Fruit fly (Drosophila melanogaster) whole organism, embryonic: Measurements from ENCODE around the gene Kr-h2.

Source experiments
- Atf6 ChIP-seq: fragments of 200-800 bp; sonication (Bioruptor generic); IDR thresholded peaks from 2 replicates; pipeline ENCODE4 v1.3.6; 2022; ENCODE audit warnings: missing biosample characterization, missing genetic modification characterization
- Bdp1 ChIP-seq: fragments of 200-800 bp; sonication (Bioruptor generic); optimal IDR thresholded peaks from 3 replicates; lab custom pipeline; 2016; ENCODE audit warnings: missing biosample characterization, missing genetic modification characterization
- Bgb ChIP-seq: fragments of 200-800 bp; sonication (Bioruptor generic); IDR thresholded peaks from 2 replicates; pipeline ENCODE4 v1.3.6; 2022; ENCODE audit warnings: missing biosample characterization, missing genetic modification characterization; ENCODE audit not compliant: partially characterized antibody
- CG11085 ChIP-seq: fragments of 200-800 bp; sonication (Bioruptor generic); IDR thresholded peaks from 2 replicates; pipeline ENCODE4 v1.3.6; 2022; ENCODE audit warnings: missing biosample characterization, missing genetic modification characterization
- CG11695 ChIP-seq: fragments of 200-800 bp; sonication (Bioruptor generic); IDR thresholded peaks from 3 replicates; pipeline ENCODE4 v1.3.6; 2022; ENCODE audit warnings: missing biosample characterization, missing genetic modification characterization
- CG12071 ChIP-seq: fragments of 200-800 bp; sonication (Bioruptor generic); optimal IDR thresholded peaks from 3 replicates; lab custom pipeline; 2018; ENCODE audit warnings: missing biosample characterization, mild to moderate bottlenecking, missing genetic modification characterization
- CG12155 ChIP-seq: fragments of 200-800 bp; sonication (Bioruptor generic); optimal IDR thresholded peaks from 3 replicates; lab custom pipeline; 2016; ENCODE audit warnings: missing biosample characterization, missing genetic modification characterization
- CG12769 ChIP-seq: fragments of 200-800 bp; sonication (Bioruptor generic); optimal IDR thresholded peaks from 2 replicates; lab custom pipeline; 2019; ENCODE audit warnings: missing biosample characterization, mild to moderate bottlenecking, missing genetic modification characterization, moderate library complexity
- CG13287 ChIP-seq: fragments of 200-800 bp; sonication (Bioruptor generic); IDR thresholded peaks from 2 replicates; pipeline ENCODE4 v1.3.6; 2022; ENCODE audit warnings: missing biosample characterization, missing genetic modification characterization; ENCODE audit not compliant: partially characterized antibody
- CG14014 ChIP-seq: fragments of 200-800 bp; sonication (Bioruptor generic); IDR thresholded peaks from 2 replicates; pipeline ENCODE4 v1.3.6; 2022; ENCODE audit warnings: missing biosample characterization, missing genetic modification characterization
- CG14667 ChIP-seq: fragments of 200-800 bp; sonication (Bioruptor generic); IDR thresholded peaks from 2 replicates; pipeline ENCODE4 v1.3.6; 2022; ENCODE audit warnings: missing biosample characterization, missing genetic modification characterization
- CG17186 ChIP-seq: fragments of 200-800 bp; sonication (Bioruptor generic); optimal IDR thresholded peaks from 3 replicates; lab custom pipeline; 2017; ENCODE audit warnings: missing biosample characterization, missing genetic modification reagents, missing genetic modification characterization
- CG18599 ChIP-seq: fragments of 200-800 bp; sonication (Bioruptor generic); optimal IDR thresholded peaks from 3 replicates; lab custom pipeline; 2017; ENCODE audit warnings: missing biosample characterization, missing genetic modification characterization, mild to moderate bottlenecking, moderate library complexity, missing genetic modification reagents
- CG18619 ChIP-seq: fragments of 200-800 bp; sonication (Bioruptor generic); optimal IDR thresholded peaks from 3 replicates; lab custom pipeline; 2017; ENCODE audit warnings: missing biosample characterization, mild to moderate bottlenecking, missing genetic modification characterization
- CG2116 ChIP-seq: fragments of 200-800 bp; sonication (Bioruptor generic); optimal IDR thresholded peaks from 3 replicates; lab custom pipeline; 2018; ENCODE audit warnings: missing biosample characterization, mild to moderate bottlenecking, missing genetic modification characterization
- CG32767 ChIP-seq: fragments of 200-800 bp; sonication (Bioruptor generic); IDR thresholded peaks from 2 replicates; pipeline ENCODE4 v1.3.6; 2022; ENCODE audit warnings: missing biosample characterization, missing genetic modification characterization
- CG4404 ChIP-seq: fragments of 200-800 bp; sonication (Bioruptor generic); IDR thresholded peaks from 2 replicates; pipeline ENCODE4 v1.3.6; 2022; ENCODE audit warnings: missing biosample characterization, missing genetic modification characterization
- CG5180 ChIP-seq: fragments of 200-800 bp; sonication (Bioruptor generic); optimal IDR thresholded peaks from 3 replicates; lab custom pipeline; 2017; ENCODE audit warnings: missing biosample characterization, missing genetic modification characterization, mild to moderate bottlenecking, moderate library complexity, missing genetic modification reagents
- CG6254 ChIP-seq: fragments of 200-800 bp; sonication (Bioruptor generic); optimal IDR thresholded peaks from 3 replicates; lab custom pipeline; 2017; ENCODE audit warnings: mild to moderate bottlenecking, missing biosample characterization, missing genetic modification reagents, missing genetic modification characterization
- CG6683 ChIP-seq: fragments of 200-800 bp; sonication (Bioruptor generic); optimal IDR thresholded peaks from 2 replicates; lab custom pipeline; 2017; ENCODE audit warnings: missing biosample characterization, mild to moderate bottlenecking, missing genetic modification characterization, missing genetic modification reagents
- CG6813 ChIP-seq: fragments of 200-800 bp; sonication (Bioruptor generic); optimal IDR thresholded peaks from 2 replicates; lab custom pipeline; 2017; ENCODE audit warnings: missing biosample characterization, missing genetic modification characterization, mild to moderate bottlenecking, moderate library complexity, missing genetic modification reagents
- CG7963 ChIP-seq: fragments of 200-800 bp; sonication (Bioruptor generic); IDR thresholded peaks from 3 replicates; pipeline ENCODE4 v1.3.6; 2022; ENCODE audit warnings: missing biosample characterization, missing genetic modification characterization; ENCODE audit not compliant: partially characterized antibody
- CG9215 ChIP-seq: fragments of 200-800 bp; sonication (Bioruptor generic); IDR thresholded peaks from 2 replicates; pipeline ENCODE4 v1.3.6; 2022; ENCODE audit warnings: missing biosample characterization, missing genetic modification characterization
- Dad ChIP-seq: fragments of 200-800 bp; sonication (Bioruptor generic); optimal IDR thresholded peaks from 3 replicates; lab custom pipeline; 2016; ENCODE audit warnings: missing biosample characterization, missing genetic modification characterization
- Drgx ChIP-seq: fragments of 200-800 bp; sonication (Bioruptor generic); IDR thresholded peaks from 2 replicates; pipeline ENCODE4 v1.3.6; 2022; ENCODE audit warnings: missing biosample characterization, missing genetic modification characterization
- HLH54F ChIP-seq: fragments of 200-800 bp; sonication (Bioruptor generic); optimal IDR thresholded peaks from 3 replicates; lab custom pipeline; 2016; ENCODE audit warnings: missing biosample characterization, missing genetic modification characterization
- Hmr ChIP-seq: fragments of 200-800 bp; sonication (Bioruptor generic); optimal IDR thresholded peaks from 3 replicates; lab custom pipeline; 2017; ENCODE audit warnings: mild to moderate bottlenecking, missing biosample characterization, missing genetic modification reagents, missing genetic modification characterization
- Med ChIP-seq: fragments of 200-800 bp; sonication (Bioruptor generic); peaks from one replicate; lab custom pipeline; 2016; ENCODE audit warnings: missing biosample characterization, missing genetic modification characterization, mild to moderate bottlenecking, inconsistent platforms, moderate library complexity
- NC2β ChIP-seq: fragments of 200-800 bp; sonication (Bioruptor generic); optimal IDR thresholded peaks from 2 replicates; lab custom pipeline; 2016; ENCODE audit warnings: missing biosample characterization, missing genetic modification characterization
- Sox100B ChIP-seq: fragments of 200-800 bp; sonication (Bioruptor generic); optimal IDR thresholded peaks from 3 replicates; lab custom pipeline; 2018; ENCODE audit warnings: missing biosample characterization, mild to moderate bottlenecking, missing genetic modification characterization
- Taf1 ChIP-seq: fragments of 200-800 bp; sonication (Bioruptor generic); IDR thresholded peaks from 2 replicates; pipeline ENCODE4 v1.3.6; 2022; ENCODE audit warnings: missing biosample characterization, missing genetic modification characterization
- Vsx1 ChIP-seq: fragments of 200-800 bp; sonication (Bioruptor generic); optimal IDR thresholded peaks from 2 replicates; lab custom pipeline; 2017; ENCODE audit warnings: missing biosample characterization, mild to moderate bottlenecking, missing genetic modification characterization, missing genetic modification reagents
- abd-A ChIP-seq: fragments of 200-800 bp; sonication (Bioruptor generic); optimal IDR thresholded peaks from 3 replicates; lab custom pipeline; 2019; ENCODE audit warnings: missing biosample characterization, mild to moderate bottlenecking, missing genetic modification characterization, moderate library complexity
- ato ChIP-seq: fragments of 200-800 bp; sonication (Bioruptor generic); IDR thresholded peaks from 2 replicates; pipeline ENCODE4 v1.3.6; 2022; ENCODE audit warnings: missing biosample characterization, missing genetic modification characterization; ENCODE audit not compliant: partially characterized antibody
- cg ChIP-seq: fragments of 200-800 bp; sonication (Bioruptor generic); optimal IDR thresholded peaks from 3 replicates; lab custom pipeline; 2019; ENCODE audit warnings: missing biosample characterization, mild to moderate bottlenecking, missing genetic modification characterization, moderate library complexity
- chif ChIP-seq, 2 experiments: fragments of 200-800 bp; sonication (Bioruptor generic); optimal IDR thresholded peaks; 3 replicates each; lab custom pipeline; 2016; ENCODE audit warnings: missing biosample characterization in 2 of 2, missing genetic modification characterization in 2 of 2
- chm ChIP-seq: fragments of 200-800 bp; sonication (Bioruptor generic); IDR thresholded peaks from 2 replicates; pipeline ENCODE4 v1.3.6; 2022; ENCODE audit warnings: missing biosample characterization, missing genetic modification characterization
- crol ChIP-seq: fragments of 200-800 bp; sonication (Bioruptor generic); IDR thresholded peaks from 2 replicates; pipeline ENCODE4 v1.3.6; 2022; ENCODE audit warnings: missing biosample characterization, missing genetic modification characterization
- gro ChIP-seq: fragments of 200-800 bp; sonication (Bioruptor generic); optimal IDR thresholded peaks from 2 replicates; lab custom pipeline; 2016; ENCODE audit warnings: missing biosample characterization, missing genetic modification characterization
- lov ChIP-seq, 2 experiments: fragments of 200-800 bp in 1 of 2; fragments of >200 bp in 1 of 2; sonication (Bioruptor generic) in 1 of 2; IDR thresholded peaks in 1 of 2; optimal IDR thresholded peaks in 1 of 2; 2 replicates in 1 of 2; 3 replicates in 1 of 2; pipeline versions ENCODE4 v1.3.6 to Lab custom; 2017 to 2022; ENCODE audit warnings: missing biosample characterization in 1 of 2, missing genetic modification characterization in 1 of 2
- mld ChIP-seq: fragments of 200-800 bp; sonication (Bioruptor generic); IDR thresholded peaks from 3 replicates; pipeline ENCODE4 v1.3.6; 2022; ENCODE audit warnings: missing biosample characterization, missing genetic modification characterization; ENCODE audit not compliant: partially characterized antibody
- nom ChIP-seq: fragments of 200-800 bp; sonication (Bioruptor generic); optimal IDR thresholded peaks from 2 replicates; lab custom pipeline; 2017; ENCODE audit warnings: missing biosample characterization, missing genetic modification characterization, mild to moderate bottlenecking, moderate library complexity, missing genetic modification reagents
- oc ChIP-seq: fragments of 200-800 bp; sonication (Bioruptor generic); optimal IDR thresholded peaks from 2 replicates; lab custom pipeline; 2018; ENCODE audit warnings: missing biosample characterization, mild to moderate bottlenecking, missing genetic modification characterization, moderate library complexity
- pho ChIP-seq: fragments of 200-800 bp; sonication (Bioruptor generic); optimal IDR thresholded peaks from 2 replicates; lab custom pipeline; 2016; ENCODE audit warnings: missing biosample characterization, missing genetic modification characterization
- phol ChIP-seq: fragments of 200-800 bp; sonication (Bioruptor generic); optimal IDR thresholded peaks from 3 replicates; lab custom pipeline; 2018; ENCODE audit warnings: missing biosample characterization, mild to moderate bottlenecking, missing genetic modification characterization, moderate library complexity
- sim ChIP-seq: fragments of 200-800 bp; sonication (Bioruptor generic); IDR thresholded peaks from 2 replicates; pipeline ENCODE4 v1.3.6; 2022; ENCODE audit warnings: missing biosample characterization, missing genetic modification characterization
- so ChIP-seq: fragments of 200-800 bp; sonication (Bioruptor generic); IDR thresholded peaks from 3 replicates; pipeline ENCODE4 v1.3.6; 2022; ENCODE audit warnings: missing biosample characterization, missing genetic modification characterization
- sqz ChIP-seq: fragments of 200-800 bp; sonication (Bioruptor generic); optimal IDR thresholded peaks from 3 replicates; lab custom pipeline; 2018; ENCODE audit warnings: missing biosample characterization, mild to moderate bottlenecking, missing genetic modification characterization
- unc-4 ChIP-seq: fragments of 200-800 bp; sonication (Bioruptor generic); IDR thresholded peaks from 2 replicates; pipeline ENCODE4 v1.3.6; 2022; ENCODE audit warnings: missing biosample characterization, missing genetic modification characterization; ENCODE audit not compliant: partially characterized antibody
- vvl ChIP-seq: fragments of 200-800 bp; sonication (Bioruptor generic); IDR thresholded peaks from 2 replicates; pipeline ENCODE4 v1.3.6; 2022; ENCODE audit warnings: missing biosample characterization, missing genetic modification characterization
- yki ChIP-seq: fragments of >200 bp; optimal IDR thresholded peaks from 3 replicates; lab custom pipeline; 2018
- z ChIP-seq: fragments of 200-800 bp; sonication (Bioruptor generic); IDR thresholded peaks from 3 replicates; pipeline ENCODE4 v1.3.6; 2022; ENCODE audit warnings: missing biosample characterization, missing genetic modification characterization

Gene Kr-h2

dm6 chr2L:6075345-6075744 lies 4.6 kb downstream of the Kr-h2 start (continued):
- TF ChIP-seq unc-4 (GFP tag; lab: Robert Waterston, UW) (no peak), sqz (no peak), CG4404 (GFP tag; lab: Robert Waterston, UW) (no peak), CG17186 (GFP tag; lab: Kevin White, UChicago) (no peak), crol (GFP tag; lab: Robert Waterston, UW) (peak; percentile 98), CG12769 (tag; lab: Kevin White, UChicago) (peak; percentile 80), Med (GFP tag; lab: Kevin White, UChicago) (no peak), CG18619 (no peak), Dad (no peak), oc (peak; percentile 63), nom (GFP tag; lab: Kevin White, UChicago) (no peak), sim (GFP tag; lab: Robert Waterston, UW) (no peak), abd-A (tag; lab: Kevin White, UChicago) (peak; percentile 94), z (GFP tag; lab: Robert Waterston, UW) (peak; percentile 94), Bgb (GFP tag; lab: Robert Waterston, UW) (no peak; the same call in 1 of the 2 replicates), CG6813 (peak; percentile 9), CG7963 (no peak), Bdp1 (GFP tag; lab: Kevin White, UChicago) (no peak), chm (peak; percentile 57; the same call in 1 of the 2 replicates), CG6254 (GFP tag; lab: Kevin White, UChicago) (peak; percentile 33), Taf1 (GFP tag; lab: Robert Waterston, UW) (no peak), so (GFP tag; lab: Robert Waterston, UW) (no peak), CG11695 (GFP tag; lab: Robert Waterston, UW) (no peak), CG12155 (GFP tag; lab: Kevin White, UChicago) (no peak), CG18599 (GFP tag; lab: Kevin White, UChicago) (peak; percentile 28), Hmr (GFP tag; lab: Kevin White, UChicago) (no peak), CG11085 (no peak), pho (GFP tag; lab: Kevin White, UChicago) (no peak), CG14014 (no peak), Drgx (no peak), CG12071 (no peak), Vsx1 (no peak), cg (peak; percentile 72), mld (no peak), HLH54F (GFP tag; lab: Kevin White, UChicago) (no peak), CG2116 (GFP tag; lab: Kevin White, UChicago) (no peak)

DNA sequence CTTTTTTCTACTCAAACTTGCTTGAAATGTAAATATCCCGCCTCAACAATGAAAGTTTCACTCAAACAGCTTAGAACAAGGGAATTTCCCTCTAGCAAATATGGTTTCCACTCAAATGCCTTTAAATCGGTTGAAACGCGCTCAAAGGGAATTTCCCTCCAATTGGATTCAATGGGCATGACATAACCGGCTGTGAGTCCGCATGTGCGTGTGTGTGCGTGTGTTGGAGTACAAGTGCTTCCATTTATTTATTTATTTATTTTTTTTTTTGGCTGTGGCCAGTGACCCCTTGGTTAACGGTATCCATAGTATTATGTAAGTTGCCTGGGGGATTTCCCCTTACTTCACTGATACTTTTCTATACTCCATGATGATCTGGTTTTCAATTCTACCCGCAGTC lies 5.4 kb downstream of the Kr-h2 start:
- 0 out of 2 replicates have a peak, but pooled peaks have one; percentile 25 for TF ChIP-seq vvl (GFP tag; lab: Robert Waterston, UW)
- TF ChIP-seq cg, result peak; percentile 71
- no peak for TF ChIP-seq CG6683
- TF ChIP-seq CG9215 (GFP tag; lab: Robert Waterston, UW), result no peak
- TF ChIP-seq CG5180, result peak; percentile 40
- no peak for TF ChIP-seq phol
- TF ChIP-seq CG32767, result no peak
- TF ChIP-seq CG14667 (GFP tag; lab: Robert Waterston, UW), result no peak
- TF ChIP-seq chm, result peak; percentile 32; the same call in 1 of the 2 replicates
- TF ChIP-seq chif (GFP tag; optimal IDR thresholded peaks at IDR 0.05; lab: Kevin White, UChicago), result no peak
- TF ChIP-seq yki (lab: Kevin White, UChicago), result no peak
- no peak for TF ChIP-seq NC2β (GFP tag; lab: Kevin White, UChicago)
- peak; percentile 15; the same call in 1 of the 2 replicates for TF ChIP-seq ato
- TF ChIP-seq CG13287 (GFP tag; lab: Robert Waterston, UW), result peak; percentile 8; the same call in 1 of the 2 replicates
- TF ChIP-seq Sox100B (GFP tag; lab: Kevin White, UChicago), result no peak
- TF ChIP-seq gro (GFP tag; lab: Kevin White, UChicago), result no peak
- no peak for TF ChIP-seq lov (optimal IDR thresholded peaks at IDR 0.05; lab: Kevin White, UChicago)
- no peak for TF ChIP-seq lov (GFP tag; IDR thresholded peaks at IDR 0.05; lab: Robert Waterston, UW)
- no peak for TF ChIP-seq Atf6 (GFP tag; lab: Robert Waterston, UW)
